Worm (Caenorhabditis elegans) whole organism, L1 larva: ENCODE data around the gene H11E01.3.

ENCODE experiments used
- C16A3.4 ChIP-seq: fragments of 150-350 bp; optimal IDR thresholded peaks from 2 replicates; lab custom pipeline; 2014; ENCODE audit warnings: missing biosample characterization, missing genetic modification characterization
- blmp-1 ChIP-seq: fragments of 150-350 bp; optimal IDR thresholded peaks from 2 replicates; lab custom pipeline; 2014; ENCODE audit warnings: missing biosample characterization, missing genetic modification characterization
- ceh-8 ChIP-seq: fragments of 200-800 bp; sonication (Bioruptor generic); optimal IDR thresholded peaks from 2 replicates; lab custom pipeline; 2018; ENCODE audit warnings: mild to moderate bottlenecking, missing genetic modification characterization, moderate library complexity, missing compliant biosample characterization
- ceh-82 ChIP-seq, 3 experiments: fragments of 150-350 bp in 1 of 3; sonication (generic microtip) in 2 of 3; optimal IDR thresholded peaks; 2 replicates each; lab custom pipeline; 2014 to 2017; ENCODE audit warnings: missing biosample characterization in 3 of 3, missing genetic modification characterization in 3 of 3
- dsc-1 ChIP-seq: sonication (generic microtip); optimal IDR thresholded peaks from 2 replicates; lab custom pipeline; 2016; ENCODE audit warnings: mild to moderate bottlenecking, missing genetic modification characterization, missing compliant biosample characterization
- efl-3 ChIP-seq: fragments of 200-800 bp; sonication (Bioruptor generic); optimal IDR thresholded peaks from 2 replicates; lab custom pipeline; 2018; ENCODE audit warnings: mild to moderate bottlenecking, missing genetic modification characterization, missing compliant biosample characterization
- egl-27 ChIP-seq, 2 experiments: fragments of 150-350 bp in 1 of 2; sonication (generic microtip); optimal IDR thresholded peaks; 3 replicates each; lab custom pipeline; 2017 to 2018; ENCODE audit warnings: missing biosample characterization in 2 of 2, missing genetic modification characterization in 2 of 2, missing genetic modification reagents in 2 of 2
- fkh-10 ChIP-seq: sonication (generic microtip); optimal IDR thresholded peaks from 2 replicates; lab custom pipeline; 2017; ENCODE audit warnings: missing biosample characterization, missing genetic modification reagents, missing genetic modification characterization
- fkh-8 ChIP-seq: sonication (generic microtip); optimal IDR thresholded peaks from 2 replicates; lab custom pipeline; 2016; ENCODE audit warnings: mild to moderate bottlenecking, missing genetic modification characterization, missing compliant biosample characterization
- hlh-17 ChIP-seq: fragments of 200-800 bp; sonication (Bioruptor generic); optimal IDR thresholded peaks from 2 replicates; lab custom pipeline; 2018; ENCODE audit warnings: missing genetic modification characterization, mild to moderate bottlenecking, missing compliant biosample characterization, moderate library complexity, borderline replicate concordance
- lin-13 ChIP-seq: fragments of 150-350 bp; optimal IDR thresholded peaks from 2 replicates; lab custom pipeline; 2014; ENCODE audit warnings: missing biosample characterization, missing genetic modification reagents, missing genetic modification characterization
- lin-14 ChIP-seq: fragments of 200-800 bp; sonication (Bioruptor generic); optimal IDR thresholded peaks from 2 replicates; lab custom pipeline; 2018; ENCODE audit warnings: mild to moderate bottlenecking, missing genetic modification characterization, moderate library complexity, missing compliant biosample characterization
- lin-35 ChIP-seq, 2 experiments: fragments of 150-350 bp; optimal IDR thresholded peaks; 2 replicates each; lab custom pipeline; 2014; ENCODE audit warnings: missing biosample characterization in 2 of 2, missing genetic modification characterization in 2 of 2, missing genetic modification reagents in 2 of 2
- lin-39 ChIP-seq: fragments of 150-350 bp; optimal IDR thresholded peaks from 2 replicates; lab custom pipeline; 2014; ENCODE audit warnings: missing biosample characterization, missing genetic modification reagents, missing genetic modification characterization
- lir-3 ChIP-seq: sonication (generic microtip); optimal IDR thresholded peaks from 2 replicates; lab custom pipeline; 2016; ENCODE audit warnings: mild to moderate bottlenecking, missing genetic modification characterization, moderate library complexity, missing compliant biosample characterization; ENCODE audit not compliant: poor library complexity
- mab-9 ChIP-seq: fragments of 200-800 bp; sonication (Bioruptor generic); IDR thresholded peaks from 2 replicates; pipeline ENCODE4 v1.3.6; 2022; ENCODE audit warnings: missing genetic modification reagents, missing genetic modification characterization, missing compliant biosample characterization
- mdl-1 ChIP-seq, 2 experiments: fragments of 150-350 bp; optimal IDR thresholded peaks; 2 replicates each; lab custom pipeline; 2014 to 2017; ENCODE audit warnings: missing biosample characterization in 2 of 2, missing genetic modification characterization in 2 of 2, inconsistent platforms in 1 of 2
- mep-1 ChIP-seq: fragments of 150-350 bp; optimal IDR thresholded peaks from 2 replicates; lab custom pipeline; 2014; ENCODE audit warnings: missing biosample characterization, missing genetic modification characterization
- nhr-20 ChIP-seq: sonication (generic microtip); optimal IDR thresholded peaks from 2 replicates; lab custom pipeline; 2016; ENCODE audit warnings: mild to moderate bottlenecking, missing genetic modification characterization, missing compliant biosample characterization
- nhr-237 ChIP-seq: fragments of 150-350 bp; optimal IDR thresholded peaks from 2 replicates; lab custom pipeline; 2014; ENCODE audit warnings: missing biosample characterization, missing genetic modification characterization
- nhr-47 ChIP-seq: sonication (generic microtip); optimal IDR thresholded peaks from 2 replicates; lab custom pipeline; 2016; ENCODE audit warnings: mild to moderate bottlenecking, missing genetic modification characterization, moderate library complexity, missing compliant biosample characterization
- nhr-84 ChIP-seq: sonication (generic microtip); optimal IDR thresholded peaks from 2 replicates; lab custom pipeline; 2017; ENCODE audit warnings: missing biosample characterization, missing genetic modification characterization
- nhr-90 ChIP-seq: sonication (generic microtip); optimal IDR thresholded peaks from 2 replicates; lab custom pipeline; 2016; ENCODE audit warnings: mild to moderate bottlenecking, missing genetic modification characterization, missing compliant biosample characterization; ENCODE audit not compliant: poor library complexity
- skn-1 ChIP-seq: fragments of 150-350 bp; optimal IDR thresholded peaks from 2 replicates; lab custom pipeline; 2014; ENCODE audit warnings: missing biosample characterization, missing genetic modification characterization
- snpc-4 ChIP-seq: fragments of 150-350 bp; optimal IDR thresholded peaks from 2 replicates; lab custom pipeline; 2014; ENCODE audit warnings: missing biosample characterization, missing genetic modification characterization
- sox-4 ChIP-seq: sonication (generic microtip); optimal IDR thresholded peaks from 2 replicates; lab custom pipeline; 2016; ENCODE audit warnings: missing genetic modification characterization, missing compliant biosample characterization
- sup-37 ChIP-seq: fragments of 200-800 bp; sonication (Bioruptor generic); optimal IDR thresholded peaks from 2 replicates; lab custom pipeline; 2018; ENCODE audit warnings: mild to moderate bottlenecking, missing genetic modification characterization, missing compliant biosample characterization
- unc-86 ChIP-seq: sonication (generic microtip); optimal IDR thresholded peaks from 2 replicates; lab custom pipeline; 2016; ENCODE audit warnings: missing genetic modification characterization, missing compliant biosample characterization
- zip-4 ChIP-seq: fragments of 200-800 bp; sonication (Bioruptor generic); optimal IDR thresholded peaks from 2 replicates; lab custom pipeline; 2018; ENCODE audit warnings: mild to moderate bottlenecking, missing genetic modification characterization, moderate library complexity, missing compliant biosample characterization

Gene H11E01.3

DNA sequence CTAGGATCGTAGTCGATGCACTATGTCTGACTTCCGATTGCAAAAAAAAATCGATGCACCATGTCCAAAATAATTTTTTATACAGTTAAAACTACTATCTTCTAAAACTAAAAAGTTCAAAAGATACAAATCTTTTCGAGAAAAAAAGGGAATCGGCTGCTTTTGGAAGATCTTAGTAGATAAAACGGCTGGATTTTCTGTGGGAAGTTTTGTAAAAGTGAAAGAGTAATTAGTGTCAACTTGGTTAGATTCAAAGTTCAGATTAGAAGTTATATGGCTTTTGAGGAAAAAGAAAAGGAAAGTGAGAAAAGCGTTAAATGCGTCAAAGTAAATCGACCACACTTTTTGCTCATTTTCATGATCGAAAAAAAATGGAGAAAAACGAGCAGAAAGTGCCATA, 17.6 kb upstream of the H11E01.3 start:
- TF ChIP-seq blmp-1 (tag; lab: Kevin White, UChicago), result peak; percentile 54
- no peak for TF ChIP-seq snpc-4 (tag; lab: Kevin White, UChicago)
- TF ChIP-seq zip-4 (GFP tag; lab: Kevin White, UChicago), result no peak
- TF ChIP-seq lin-14 (GFP tag; lab: Kevin White, UChicago), result peak; percentile 2
- TF ChIP-seq, all 84 proteins: peak for 2

DNA sequence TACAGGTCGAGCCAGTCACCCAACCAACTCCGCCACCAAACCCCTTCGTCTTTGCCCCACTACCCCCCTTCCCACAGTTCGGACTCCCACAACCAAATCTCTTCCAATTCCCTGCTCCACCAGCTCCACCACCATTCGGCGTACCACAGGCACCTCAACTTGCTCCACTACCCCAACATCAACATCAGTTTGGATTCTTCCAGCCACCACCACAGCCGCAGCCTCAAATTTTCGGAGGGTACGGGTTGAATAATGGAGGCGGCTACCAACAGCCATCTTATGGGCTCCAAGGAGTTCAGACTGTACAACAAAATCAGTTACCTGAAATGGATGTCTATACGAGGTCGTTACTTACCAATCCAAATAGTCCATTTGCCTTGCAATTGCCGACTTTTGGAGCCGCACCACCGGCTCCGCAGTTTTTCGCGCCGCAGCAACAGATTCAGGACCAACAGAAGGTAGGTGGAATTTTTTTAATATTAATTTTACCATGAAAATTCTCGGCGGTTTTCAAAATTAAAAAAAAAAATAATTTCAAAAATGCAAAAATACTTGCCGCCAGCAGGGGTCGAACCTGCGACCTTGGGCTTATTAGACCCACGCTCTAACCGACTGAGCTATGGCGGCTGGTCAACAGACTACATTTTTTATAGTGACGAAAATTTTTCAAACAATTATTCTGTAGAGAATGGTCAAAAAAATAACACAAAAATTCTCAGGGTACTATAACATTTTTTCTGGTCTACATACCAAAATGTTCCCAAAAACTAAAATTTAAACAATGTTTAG, 15.4 kb upstream of the H11E01.3 start:
- TF ChIP-seq lin-13 (GFP tag; lab: Kevin White, UChicago), result no peak
- no peak for TF ChIP-seq lir-3 (tag; lab: Kevin White, UChicago)

DNA sequence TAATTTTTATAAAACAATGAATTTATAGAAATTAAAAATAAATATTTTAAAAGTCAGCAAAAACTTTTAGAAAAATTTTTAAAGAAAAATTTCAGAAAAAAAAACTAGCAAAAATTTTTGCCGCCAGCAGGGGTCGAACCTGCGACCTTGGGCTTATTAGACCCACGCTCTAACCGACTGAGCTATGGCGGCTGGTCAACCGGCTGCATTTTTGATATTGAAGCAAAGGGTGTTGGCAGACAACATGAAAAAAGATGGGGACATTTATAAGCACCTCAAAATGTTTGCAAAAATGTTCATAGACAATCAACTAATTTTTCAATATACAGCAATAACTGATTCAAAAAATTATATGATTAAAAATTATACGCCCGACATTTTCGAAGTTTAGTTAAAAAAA, 14.7 kb upstream of the H11E01.3 start:
- TF ChIP-seq skn-1 (no peak), nhr-20 (no peak), nhr-237 (tag; lab: Kevin White, UChicago) (no peak), nhr-90 (tag; lab: Kevin White, UChicago) (peak; percentile 23), mep-1 (tag; lab: Kevin White, UChicago) (no peak), sup-37 (no peak), zip-4 (GFP tag; lab: Kevin White, UChicago) (no peak), mdl-1 (tag; optimal IDR thresholded peaks at IDR 0.05; lab: Kevin White, UChicago) (no peak), hlh-17 (no peak), C16A3.4 (tag; lab: Kevin White, UChicago) (no peak), egl-27 (tag; optimal IDR thresholded peaks at IDR 0.05; lab: Kevin White, UChicago) (no peak), lin-39 (tag; lab: Kevin White, UChicago) (no peak), dsc-1 (tag; lab: Kevin White, UChicago) (peak; percentile 8), lin-35 (GFP tag; optimal IDR thresholded peaks at IDR 0.05; lab: Kevin White, UChicago) (peak in 1 of 2 experiments; percentile 12)

DNA sequence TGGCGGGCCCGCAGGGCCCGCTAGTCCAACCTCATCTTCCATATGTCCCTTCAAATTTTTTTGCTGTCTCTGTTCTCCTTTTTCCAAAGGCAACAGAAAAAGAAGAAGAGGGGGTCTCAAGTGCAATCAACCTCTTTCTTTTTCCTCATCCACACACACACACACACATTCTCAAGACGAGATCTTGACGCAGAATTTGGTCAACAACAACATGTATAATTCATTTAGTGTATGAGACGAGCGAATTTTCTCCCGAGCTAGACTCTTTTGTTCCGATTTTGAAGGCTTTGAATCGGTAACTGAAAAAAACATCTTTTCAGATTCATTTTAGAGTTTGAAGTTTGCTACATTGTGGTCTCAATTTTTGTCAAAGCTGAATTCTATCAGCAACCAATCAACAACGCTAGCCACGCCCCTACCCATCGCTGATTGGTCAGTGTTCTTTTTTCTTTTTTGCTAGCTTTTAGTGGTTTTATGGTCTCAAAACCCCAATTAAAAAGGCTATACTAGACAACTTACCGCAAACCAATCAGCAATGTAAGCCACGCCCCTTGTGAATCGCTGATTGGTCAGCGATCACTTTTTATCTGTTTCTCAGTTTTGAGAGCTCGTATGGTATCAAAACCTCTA, 6.5 kb upstream of the H11E01.3 start:
- TF ChIP-seq unc-86 (tag; lab: Kevin White, UChicago), result peak; percentile 1
- TF ChIP-seq lin-14 (GFP tag; lab: Kevin White, UChicago), result peak; percentile 43
- no peak for TF ChIP-seq efl-3 (GFP tag; lab: Kevin White, UChicago)

DNA sequence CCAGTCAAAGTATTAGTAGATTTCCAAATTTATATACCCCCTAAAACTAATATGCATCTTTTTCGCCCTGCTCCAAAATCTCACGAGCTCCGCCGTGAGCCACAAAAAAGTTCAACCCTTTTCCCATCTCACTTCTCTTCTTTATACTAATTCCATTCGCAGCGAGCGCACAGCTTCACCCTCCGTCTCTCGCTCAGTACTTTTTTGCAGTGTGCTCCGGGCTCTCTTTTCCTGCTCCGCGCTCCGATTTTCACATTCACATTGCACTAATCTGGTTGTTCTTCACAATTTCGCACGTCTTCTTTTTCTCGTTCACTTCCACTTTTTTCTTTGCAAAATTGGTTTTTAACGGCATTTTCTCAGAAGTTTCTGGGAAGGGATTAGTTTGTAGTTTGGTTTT, 5.4 kb upstream of the H11E01.3 start:
- TF ChIP-seq fkh-8 (peak; percentile 29), ceh-82 (tag; optimal IDR thresholded peaks at IDR 0.05; lab: Kevin White, UChicago) (peak in 1 of 3 experiments; percentile 10), nhr-84 (tag; lab: Kevin White, UChicago) (no peak), ceh-8 (GFP tag; lab: Kevin White, UChicago) (no peak), mdl-1 (tag; optimal IDR thresholded peaks at IDR 0.05; lab: Kevin White, UChicago) (no peak), sox-4 (tag; lab: Kevin White, UChicago) (no peak), fkh-10 (GFP tag; lab: Kevin White, UChicago) (peak; percentile 54), dsc-1 (tag; lab: Kevin White, UChicago) (peak; percentile 22), lin-35 (GFP tag; optimal IDR thresholded peaks at IDR 0.05; lab: Kevin White, UChicago) (no peak), lin-14 (GFP tag; lab: Kevin White, UChicago) (peak; percentile 52), C16A3.4 (tag; lab: Kevin White, UChicago) (no peak), nhr-47 (tag; lab: Kevin White, UChicago) (peak; percentile 11), mab-9 (GFP tag; lab: Robert Waterston, UW) (no peak)
